Worm (Caenorhabditis elegans) whole organism, L1 larva: ENCODE results near the gene skr-3.

ENCODE experiments used
- C16A3.4 ChIP-seq: fragments of 150-350 bp; optimal IDR thresholded peaks from 2 replicates; lab custom pipeline; 2014; ENCODE audit warnings: missing biosample characterization, missing genetic modification characterization
- Y116A8C.19 ChIP-seq: sonication (generic microtip); optimal IDR thresholded peaks from 2 replicates; lab custom pipeline; 2016; ENCODE audit warnings: missing compliant biosample characterization, missing genetic modification characterization, borderline replicate concordance
- aha-1 ChIP-seq: fragments of 150-350 bp; optimal IDR thresholded peaks from 2 replicates; lab custom pipeline; 2014; ENCODE audit warnings: missing biosample characterization, missing genetic modification characterization
- alr-1 ChIP-seq: fragments of 200-800 bp; sonication (Bioruptor generic); optimal IDR thresholded peaks from 2 replicates; lab custom pipeline; 2018; ENCODE audit warnings: borderline replicate concordance, mild to moderate bottlenecking, missing genetic modification characterization, missing compliant biosample characterization
- ceh-63 ChIP-seq: fragments of 200-800 bp; sonication (Bioruptor generic); optimal IDR thresholded peaks from 2 replicates; lab custom pipeline; 2018; ENCODE audit warnings: mild to moderate bottlenecking, missing genetic modification characterization, missing compliant biosample characterization
- ceh-88 ChIP-seq: fragments of 200-800 bp; sonication (Bioruptor generic); IDR thresholded peaks from 2 replicates; pipeline ENCODE4 v1.3.6; 2022; ENCODE audit warnings: missing genetic modification characterization, missing compliant biosample characterization
- ces-1 ChIP-seq: fragments of 150-350 bp; optimal IDR thresholded peaks from 2 replicates; lab custom pipeline; 2014; ENCODE audit warnings: missing biosample characterization, missing genetic modification reagents, missing genetic modification characterization
- dpl-1 ChIP-seq, 3 experiments: fragments of 150-350 bp in 2 of 3; sonication (generic microtip) in 1 of 3; optimal IDR thresholded peaks; 2 replicates each; lab custom pipeline; 2014 to 2017; ENCODE audit warnings: missing biosample characterization in 3 of 3, missing genetic modification characterization in 3 of 3, missing genetic modification reagents in 3 of 3
- dsc-1 ChIP-seq: sonication (generic microtip); optimal IDR thresholded peaks from 2 replicates; lab custom pipeline; 2016; ENCODE audit warnings: mild to moderate bottlenecking, missing genetic modification characterization, missing compliant biosample characterization
- efl-3 ChIP-seq: fragments of 200-800 bp; sonication (Bioruptor generic); optimal IDR thresholded peaks from 2 replicates; lab custom pipeline; 2018; ENCODE audit warnings: mild to moderate bottlenecking, missing genetic modification characterization, missing compliant biosample characterization
- egl-27 ChIP-seq, 2 experiments: fragments of 150-350 bp in 1 of 2; sonication (generic microtip); optimal IDR thresholded peaks; 3 replicates each; lab custom pipeline; 2017 to 2018; ENCODE audit warnings: missing biosample characterization in 2 of 2, missing genetic modification characterization in 2 of 2, missing genetic modification reagents in 2 of 2
- elt-2 ChIP-seq: sonication (generic microtip); optimal IDR thresholded peaks from 2 replicates; lab custom pipeline; 2016; ENCODE audit warnings: missing genetic modification characterization, mild to moderate bottlenecking, inconsistent platforms, missing compliant biosample characterization, missing genetic modification reagents
- fkh-4 ChIP-seq: sonication (generic microtip); optimal IDR thresholded peaks from 2 replicates; lab custom pipeline; 2016; ENCODE audit warnings: missing compliant biosample characterization, missing genetic modification characterization, borderline replicate concordance
- fkh-8 ChIP-seq: sonication (generic microtip); optimal IDR thresholded peaks from 2 replicates; lab custom pipeline; 2016; ENCODE audit warnings: mild to moderate bottlenecking, missing genetic modification characterization, missing compliant biosample characterization
- fos-1 ChIP-seq: fragments of 150-350 bp; optimal IDR thresholded peaks from 2 replicates; lab custom pipeline; 2014; ENCODE audit warnings: missing biosample characterization, missing genetic modification characterization
- hpl-2 ChIP-seq: fragments of 150-350 bp; optimal IDR thresholded peaks from 2 replicates; lab custom pipeline; 2014; ENCODE audit warnings: missing biosample characterization, missing genetic modification reagents, missing genetic modification characterization
- irx-1 ChIP-seq: sonication (generic microtip); optimal IDR thresholded peaks from 2 replicates; lab custom pipeline; 2016; ENCODE audit warnings: missing genetic modification characterization, missing compliant biosample characterization
- lin-13 ChIP-seq: fragments of 150-350 bp; optimal IDR thresholded peaks from 2 replicates; lab custom pipeline; 2014; ENCODE audit warnings: missing biosample characterization, missing genetic modification reagents, missing genetic modification characterization
- lin-14 ChIP-seq: fragments of 200-800 bp; sonication (Bioruptor generic); optimal IDR thresholded peaks from 2 replicates; lab custom pipeline; 2018; ENCODE audit warnings: mild to moderate bottlenecking, missing genetic modification characterization, moderate library complexity, missing compliant biosample characterization
- lsy-2 ChIP-seq, 2 experiments: fragments of 150-350 bp; optimal IDR thresholded peaks; 2 replicates each; lab custom pipeline; 2014; ENCODE audit warnings: missing biosample characterization in 2 of 2, missing genetic modification characterization in 2 of 2
- mab-9 ChIP-seq: fragments of 200-800 bp; sonication (Bioruptor generic); IDR thresholded peaks from 2 replicates; pipeline ENCODE4 v1.3.6; 2022; ENCODE audit warnings: missing genetic modification reagents, missing genetic modification characterization, missing compliant biosample characterization
- mef-2 ChIP-seq: fragments of 150-350 bp; optimal IDR thresholded peaks from 2 replicates; lab custom pipeline; 2014; ENCODE audit warnings: missing biosample characterization, missing genetic modification characterization
- mep-1 ChIP-seq: fragments of 150-350 bp; optimal IDR thresholded peaks from 2 replicates; lab custom pipeline; 2014; ENCODE audit warnings: missing biosample characterization, missing genetic modification characterization
- nhr-11 ChIP-seq: fragments of 150-350 bp; optimal IDR thresholded peaks from 2 replicates; lab custom pipeline; 2014; ENCODE audit warnings: missing biosample characterization, missing genetic modification characterization
- nhr-20 ChIP-seq: sonication (generic microtip); optimal IDR thresholded peaks from 2 replicates; lab custom pipeline; 2016; ENCODE audit warnings: mild to moderate bottlenecking, missing genetic modification characterization, missing compliant biosample characterization
- nhr-28 ChIP-seq: fragments of 150-350 bp; optimal IDR thresholded peaks from 2 replicates; lab custom pipeline; 2014; ENCODE audit warnings: missing biosample characterization, missing genetic modification characterization
- nhr-47 ChIP-seq: sonication (generic microtip); optimal IDR thresholded peaks from 2 replicates; lab custom pipeline; 2016; ENCODE audit warnings: mild to moderate bottlenecking, missing genetic modification characterization, moderate library complexity, missing compliant biosample characterization
- nhr-71 ChIP-seq: sonication (generic microtip); optimal IDR thresholded peaks from 2 replicates; lab custom pipeline; 2016; ENCODE audit warnings: mild to moderate bottlenecking, missing genetic modification characterization, moderate library complexity, missing compliant biosample characterization
- nhr-76 ChIP-seq: sonication (generic microtip); optimal IDR thresholded peaks from 2 replicates; lab custom pipeline; 2017; ENCODE audit warnings: missing biosample characterization, missing genetic modification characterization
- nhr-90 ChIP-seq: sonication (generic microtip); optimal IDR thresholded peaks from 2 replicates; lab custom pipeline; 2016; ENCODE audit warnings: mild to moderate bottlenecking, missing genetic modification characterization, missing compliant biosample characterization; ENCODE audit not compliant: poor library complexity
- pax-3 ChIP-seq: fragments of 200-800 bp; sonication (Bioruptor generic); optimal IDR thresholded peaks from 2 replicates; lab custom pipeline; 2018; ENCODE audit warnings: mild to moderate bottlenecking, missing genetic modification characterization, moderate library complexity, missing compliant biosample characterization
- pqm-1 ChIP-seq: sonication (generic microtip); optimal IDR thresholded peaks from 3 replicates; lab custom pipeline; 2017; ENCODE audit warnings: missing biosample characterization, missing genetic modification characterization
- sptf-1 ChIP-seq: fragments of 150-350 bp; optimal IDR thresholded peaks from 2 replicates; lab custom pipeline; 2014; ENCODE audit warnings: missing biosample characterization, missing genetic modification characterization
- sup-37 ChIP-seq: fragments of 200-800 bp; sonication (Bioruptor generic); optimal IDR thresholded peaks from 2 replicates; lab custom pipeline; 2018; ENCODE audit warnings: mild to moderate bottlenecking, missing genetic modification characterization, missing compliant biosample characterization
- swsn-7 ChIP-seq: sonication (generic microtip); optimal IDR thresholded peaks from 2 replicates; lab custom pipeline; 2016; ENCODE audit warnings: missing genetic modification characterization, missing compliant biosample characterization
- tbx-2 ChIP-seq: sonication (generic microtip); optimal IDR thresholded peaks from 2 replicates; lab custom pipeline; 2016; ENCODE audit warnings: missing genetic modification characterization, missing compliant biosample characterization
- unc-62 ChIP-seq: fragments of 150-350 bp; optimal IDR thresholded peaks from 2 replicates; lab custom pipeline; 2014; ENCODE audit warnings: missing biosample characterization, missing genetic modification reagents, missing genetic modification characterization
- unc-98 ChIP-seq: fragments of 200-800 bp; sonication (Bioruptor generic); IDR thresholded peaks from 2 replicates; pipeline ENCODE4 v1.3.6; 2022; ENCODE audit warnings: missing genetic modification characterization, missing compliant biosample characterization
- xbp-1 ChIP-seq: sonication (generic microtip); optimal IDR thresholded peaks from 2 replicates; lab custom pipeline; 2016; ENCODE audit warnings: missing genetic modification characterization, missing compliant biosample characterization
- zag-1 ChIP-seq: fragments of 150-350 bp; optimal IDR thresholded peaks from 2 replicates; lab custom pipeline; 2014; ENCODE audit warnings: missing biosample characterization, missing genetic modification characterization
- zip-4 ChIP-seq: fragments of 200-800 bp; sonication (Bioruptor generic); optimal IDR thresholded peaks from 2 replicates; lab custom pipeline; 2018; ENCODE audit warnings: mild to moderate bottlenecking, missing genetic modification characterization, moderate library complexity, missing compliant biosample characterization

Gene skr-3

ce11 chrV:16114237-16114636 is 6.6 kb upstream of the skr-3 start, which contains the start of gene srxa-16:
Gene srxa-16 (minus strand): TSS chrV:16114337.
- no peak for TF ChIP-seq nhr-71 (tag; lab: Kevin White, UChicago)
- no peak for TF ChIP-seq zip-4
- no peak for TF ChIP-seq nhr-76 (tag; lab: Kevin White, UChicago)
- no peak for TF ChIP-seq aha-1
- no peak for TF ChIP-seq lin-13
- no peak for TF ChIP-seq efl-3 (GFP tag; lab: Kevin White, UChicago)
- no peak for TF ChIP-seq mef-2 (tag; lab: Kevin White, UChicago)
- no peak for TF ChIP-seq sup-37
- TF ChIP-seq dsc-1: no peak
- TF ChIP-seq fkh-8 (tag; lab: Kevin White, UChicago): no peak
- TF ChIP-seq pqm-1 (tag; lab: Kevin White, UChicago): no peak
- TF ChIP-seq lsy-2 (tag; optimal IDR thresholded peaks at IDR 0.05; lab: Kevin White, UChicago): no peak
- no peak for TF ChIP-seq tbx-2 (tag; lab: Kevin White, UChicago)
- TF ChIP-seq alr-1 (tag; lab: Kevin White, UChicago): no peak
- TF ChIP-seq C16A3.4 (tag; lab: Kevin White, UChicago): no peak

- TF ChIP-seq mep-1: no peak
- no peak for TF ChIP-seq pax-3 (tag; lab: Kevin White, UChicago)
- no peak for TF ChIP-seq lin-14
- TF ChIP-seq swsn-7 (tag; lab: Kevin White, UChicago): no peak
- no peak for TF ChIP-seq hpl-2
- TF ChIP-seq ceh-88 (GFP tag; lab: Robert Waterston, UW): no peak
- TF ChIP-seq mab-9 (GFP tag; lab: Robert Waterston, UW): no peak
- no peak for TF ChIP-seq nhr-11 (tag; lab: Kevin White, UChicago)
- TF ChIP-seq unc-62 (GFP tag; lab: Kevin White, UChicago): no peak
- no peak for TF ChIP-seq nhr-28 (tag; lab: Kevin White, UChicago)
- TF ChIP-seq nhr-20 (tag; lab: Kevin White, UChicago): no peak
- no peak for TF ChIP-seq ces-1 (GFP tag; lab: Kevin White, UChicago)
- no peak for TF ChIP-seq alr-1 (tag; lab: Kevin White, UChicago)
- no peak for TF ChIP-seq fkh-4 (tag; lab: Kevin White, UChicago)
These were observed 5.5 kb upstream of the skr-3 start, which contains the start of gene str-25 for ce11 chrV:16115381-16115780. Gene str-25 (plus strand): TSS chrV:16115681.

- no peak for TF ChIP-seq Y116A8C.19 (tag; lab: Kevin White, UChicago)
- no peak for TF ChIP-seq sptf-1 (tag; lab: Kevin White, UChicago)
- TF ChIP-seq dpl-1 (GFP tag; optimal IDR thresholded peaks at IDR 0.05; lab: Kevin White, UChicago): no peak
- no peak for TF ChIP-seq lsy-2 (tag; optimal IDR thresholded peaks at IDR 0.05; lab: Kevin White, UChicago)
- TF ChIP-seq fos-1: no peak
- TF ChIP-seq nhr-28 (tag; lab: Kevin White, UChicago): no peak
- TF ChIP-seq dsc-1: no peak
- TF ChIP-seq irx-1 (tag; lab: Kevin White, UChicago): no peak
- no peak for TF ChIP-seq elt-2 (tag; lab: Kevin White, UChicago)
- no peak for TF ChIP-seq xbp-1 (tag; lab: Kevin White, UChicago)
- no peak for TF ChIP-seq nhr-11 (tag; lab: Kevin White, UChicago)
- no peak for TF ChIP-seq ceh-63
- TF ChIP-seq mef-2 (tag; lab: Kevin White, UChicago): no peak
- TF ChIP-seq nhr-90 (tag; lab: Kevin White, UChicago): no peak
- no peak for TF ChIP-seq zag-1
- no peak for TF ChIP-seq unc-98 (GFP tag; lab: Robert Waterston, UW)
- no peak for TF ChIP-seq mab-9 (GFP tag; lab: Robert Waterston, UW)
- TF ChIP-seq nhr-47 (tag; lab: Kevin White, UChicago): no peak
- no peak for TF ChIP-seq egl-27 (tag; optimal IDR thresholded peaks at IDR 0.05; lab: Kevin White, UChicago)
These were observed 2.3 kb upstream of the skr-3 start, which contains the start of gene str-103 for ce11 chrV:16118601-16119000. Gene str-103 (minus strand): TSS chrV:16118701.
